Fruit fly (Drosophila melanogaster): ENCODE results near the gene Reph.

dm6 chr2L:3831694-3832093 lies 28.3 kb downstream of the Reph start:
- TF ChIP-seq CG7101 (tag; optimal IDR thresholded peaks at IDR 0.05) (no peak), Crg-1 (GFP tag; optimal IDR thresholded peaks at IDR 0.05) (no peak), CG1620 (GFP tag; optimal IDR thresholded peaks at IDR 0.05) (no peak), CG7045 (GFP tag; optimal IDR thresholded peaks at IDR 0.05) (no peak), CG11617 (GFP tag; optimal IDR thresholded peaks at IDR 0.05) (no peak)
